Fruit fly (Drosophila melanogaster) Kc167 (cell line): ENCODE data around the gene MESK4.
"Not testable (repeated sequence)": the region's sequence is repeated elsewhere in the genome, so short reads cannot be mapped to it uniquely, and the experiment has no call there.

ENCODE experiments used
- Myc ChIP-seq: fragments of >200 bp; optimal IDR thresholded peaks from 2 replicates; lab custom pipeline; 2017; ENCODE audit warnings: missing external identifiers
- Sin3A ChIP-seq: fragments of >200 bp; optimal IDR thresholded peaks from 2 replicates; lab custom pipeline; 2018; ENCODE audit warnings: missing external identifiers
- h ChIP-seq: fragments of >200 bp; optimal IDR thresholded peaks from 3 replicates; lab custom pipeline; 2018; ENCODE audit warnings: missing external identifiers
- insv ChIP-seq: fragments of >200 bp; optimal IDR thresholded peaks from 3 replicates; lab custom pipeline; 2018; ENCODE audit warnings: missing external identifiers
- psq ChIP-seq: fragments of >200 bp; optimal IDR thresholded peaks from 2 replicates; lab custom pipeline; 2017; ENCODE audit warnings: missing external identifiers
- ttk ChIP-seq: sonication (Bioruptor generic); optimal IDR thresholded peaks from 2 replicates; lab custom pipeline; 2017; ENCODE audit warnings: missing external identifiers

The MESK4 gene

dm6 chr3R:16988514-16988913, at the start of gene MESK4:
Gene MESK4, plus strand, starts transcription at chr3R:16988814.
- not testable (repeated sequence) for TF ChIP-seq psq (lab: Kevin White, UChicago); ttk (lab: Kevin White, UChicago); Myc

- TF ChIP-seq h (lab: Kevin White, UChicago) (no peak), insv (lab: Kevin White, UChicago) (no peak), ttk (lab: Kevin White, UChicago) (no peak), Myc (no peak), psq (lab: Kevin White, UChicago) (no peak), Sin3A (lab: Kevin White, UChicago) (no peak)
Measured at dm6 chr3R:16940520-16940919, 48.1 kb upstream of the MESK4 start.

DNA sequence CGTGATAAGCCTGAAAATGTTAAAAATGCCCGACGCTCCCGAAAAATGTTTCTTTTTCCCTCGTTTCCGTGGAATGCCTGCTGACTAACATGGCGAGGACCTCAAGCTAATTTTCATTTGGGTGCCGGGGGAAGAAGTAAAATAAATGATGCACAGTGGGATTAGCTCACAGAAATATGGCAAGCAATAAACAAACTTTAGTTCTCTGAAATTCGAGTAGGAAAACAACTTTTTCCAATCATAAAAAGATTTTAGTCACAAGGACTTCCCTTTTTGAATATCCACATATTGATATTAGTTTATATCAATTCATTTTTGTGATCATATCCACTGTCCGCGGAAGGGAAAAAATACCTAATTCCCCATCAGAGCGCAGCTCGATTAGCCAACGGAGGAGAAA, 47.3 kb upstream of the MESK4 start:
- TF ChIP-seq h (lab: Kevin White, UChicago) (no peak), Sin3A (lab: Kevin White, UChicago) (no peak), ttk (lab: Kevin White, UChicago) (no peak), Myc (no peak), insv (lab: Kevin White, UChicago) (no peak), psq (lab: Kevin White, UChicago) (no peak)

DNA sequence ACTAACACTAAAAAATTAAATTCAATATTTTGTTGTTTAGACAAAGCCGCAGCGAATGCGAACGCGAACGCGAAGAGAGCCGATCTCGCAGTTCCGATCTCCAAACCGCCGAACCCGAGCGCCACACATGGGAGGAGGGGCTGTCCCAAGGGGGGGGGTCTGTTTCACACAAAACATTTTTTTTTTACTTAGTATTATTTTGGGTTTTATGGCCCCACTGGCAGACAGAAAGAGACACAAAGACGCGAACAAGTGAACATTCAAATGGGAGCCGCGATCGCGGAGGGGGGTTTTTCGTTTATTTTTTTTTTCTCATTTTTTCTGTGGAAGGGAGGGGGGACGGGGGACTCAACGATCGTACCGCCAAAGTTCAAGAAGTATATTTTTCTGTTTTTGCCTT, 44.3 kb upstream of the MESK4 start:
- TF ChIP-seq Sin3A (lab: Kevin White, UChicago) (no peak), insv (lab: Kevin White, UChicago) (no peak), h (lab: Kevin White, UChicago) (no peak), Myc (no peak), ttk (lab: Kevin White, UChicago) (no peak), psq (lab: Kevin White, UChicago) (no peak)

DNA sequence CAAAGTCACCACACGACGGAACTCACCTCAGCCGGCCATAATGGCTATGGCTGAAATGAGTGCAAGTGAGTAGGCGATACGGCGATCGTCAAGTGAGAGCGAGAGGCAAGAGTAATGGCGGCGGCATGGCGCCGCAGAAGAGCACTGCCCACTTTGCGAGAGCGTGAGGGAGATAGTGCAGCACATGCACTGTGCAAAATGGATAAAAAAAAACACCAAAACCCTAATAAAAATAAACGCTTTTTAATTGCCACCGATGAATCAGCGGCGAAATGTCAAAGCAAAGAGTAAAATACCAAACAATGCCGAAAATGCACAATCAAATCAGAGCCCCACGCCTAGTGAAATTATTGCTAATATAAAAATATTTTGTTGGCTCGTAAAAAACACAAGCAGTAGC, 39.9 kb upstream of the MESK4 start:
- no peak for TF ChIP-seq h (lab: Kevin White, UChicago)
- no peak for TF ChIP-seq ttk (lab: Kevin White, UChicago)
- no peak for TF ChIP-seq Myc
- no peak for TF ChIP-seq insv (lab: Kevin White, UChicago)

- TF ChIP-seq psq (lab: Kevin White, UChicago) (no peak), ttk (lab: Kevin White, UChicago) (no peak), insv (lab: Kevin White, UChicago) (no peak), Sin3A (lab: Kevin White, UChicago) (no peak), Myc (no peak)
Measured at dm6 chr3R:16951374-16951773, 37.2 kb upstream of the MESK4 start.

DNA sequence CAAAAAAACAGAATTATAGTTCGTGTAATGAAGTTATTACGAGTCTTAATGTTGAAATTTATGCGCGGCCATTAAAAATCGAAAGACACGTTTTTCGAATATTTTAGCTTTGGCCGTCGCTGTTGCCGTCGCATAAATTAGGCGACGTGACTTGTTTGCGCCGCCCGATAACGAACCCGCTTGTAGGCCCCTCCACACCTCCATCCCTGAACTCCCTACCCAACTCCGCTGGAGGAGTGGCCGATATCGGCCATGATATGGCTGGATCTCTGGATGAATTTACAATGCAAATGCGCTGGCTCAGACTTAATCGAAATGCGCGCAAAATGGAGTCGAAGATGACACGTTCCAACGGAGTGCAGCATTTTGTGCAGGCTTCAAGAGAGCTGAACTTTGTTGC, 34.2 kb upstream of the MESK4 start:
- no peak for TF ChIP-seq psq (lab: Kevin White, UChicago)
- TF ChIP-seq ttk (lab: Kevin White, UChicago) = no peak
- TF ChIP-seq Sin3A (lab: Kevin White, UChicago) = no peak

dm6 chr3R:16957759-16958536, 30.7 kb upstream of the MESK4 start:
- TF ChIP-seq insv (lab: Kevin White, UChicago) (no peak), psq (lab: Kevin White, UChicago) (no peak), ttk (lab: Kevin White, UChicago) (no peak), Sin3A (lab: Kevin White, UChicago) (no peak), h (lab: Kevin White, UChicago) (no peak), Myc (no peak)

DNA sequence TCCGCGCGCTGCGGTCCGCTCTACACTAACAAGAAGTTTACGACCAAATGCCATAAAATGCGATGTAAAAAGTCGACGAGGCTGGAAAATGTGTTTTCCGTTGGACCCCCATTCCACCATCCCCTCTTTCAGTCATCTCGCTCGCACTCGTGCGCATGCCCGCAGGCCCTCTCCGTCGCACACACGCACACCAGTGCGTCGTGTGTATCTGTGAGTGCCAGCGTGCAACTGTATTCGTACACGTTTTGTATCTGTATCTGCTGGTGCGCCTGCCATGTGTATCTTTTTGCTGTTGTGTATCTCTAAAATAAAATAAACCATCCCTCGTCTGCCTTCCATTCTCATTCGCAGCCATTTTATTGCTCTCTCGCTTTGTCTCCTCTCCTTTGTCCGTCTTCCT, 28.4 kb upstream of the MESK4 start:
- no peak for TF ChIP-seq psq (lab: Kevin White, UChicago)
- no peak for TF ChIP-seq h (lab: Kevin White, UChicago)

dm6 chr3R:16962303-16962702, 26.3 kb upstream of the MESK4 start:
- no peak for TF ChIP-seq insv (lab: Kevin White, UChicago)
- no peak for TF ChIP-seq ttk (lab: Kevin White, UChicago)
- no peak for TF ChIP-seq Sin3A (lab: Kevin White, UChicago)
- no peak for TF ChIP-seq psq (lab: Kevin White, UChicago)
- TF ChIP-seq h (lab: Kevin White, UChicago) = no peak
- no peak for TF ChIP-seq Myc

dm6 chr3R:16969361-16970355, 19.0 kb upstream of the MESK4 start:
- TF ChIP-seq insv (lab: Kevin White, UChicago) (no peak), h (lab: Kevin White, UChicago) (no peak), Myc (no peak), psq (lab: Kevin White, UChicago) (no peak), Sin3A (lab: Kevin White, UChicago) (no peak), ttk (lab: Kevin White, UChicago) (no peak)

- TF ChIP-seq Myc = no peak
- no peak for TF ChIP-seq Sin3A (lab: Kevin White, UChicago)
- TF ChIP-seq insv (lab: Kevin White, UChicago) = no peak
Measured at dm6 chr3R:16972136-16972535, 16.5 kb upstream of the MESK4 start, which contains the start of gene Abd-B. Gene Abd-B, minus strand, starts transcription at chr3R:16972236.
